Worm (Caenorhabditis elegans) whole organism, L2 larva: ENCODE results near the gene nhr-150.

Source experiments
- F13H6.1 ChIP-seq: sonication (generic microtip); optimal IDR thresholded peaks from 2 replicates; lab custom pipeline; 2016; ENCODE audit warnings: missing genetic modification characterization, missing compliant biosample characterization
- fos-1 ChIP-seq: fragments of 150-350 bp; optimal IDR thresholded peaks from 2 replicates; lab custom pipeline; 2014; ENCODE audit warnings: missing biosample characterization, missing genetic modification characterization

DNA sequence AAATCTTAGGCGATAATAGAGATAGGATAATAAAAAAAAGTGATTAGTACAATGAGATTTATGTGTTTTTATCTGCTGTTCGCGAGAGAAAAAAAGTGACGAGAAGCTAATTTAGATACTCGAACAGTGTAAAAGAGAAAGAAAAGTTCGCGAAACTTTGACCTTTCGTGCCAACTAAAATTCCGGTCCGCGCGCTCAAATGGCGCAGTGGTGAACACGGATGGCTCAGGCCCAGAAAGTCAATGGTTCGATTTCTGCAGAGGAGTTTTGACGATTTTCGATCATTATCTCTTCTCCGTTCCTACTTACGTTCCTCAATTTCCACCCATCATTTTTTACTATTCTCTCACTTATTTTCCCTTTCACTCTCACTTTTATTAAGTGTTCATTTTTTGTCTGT lies 35.2 kb upstream of the nhr-150 start:
- no peak for TF ChIP-seq F13H6.1
- no peak for TF ChIP-seq fos-1
